Fruit fly (Drosophila melanogaster) whole organism: Measurements from ENCODE around the gene Mct1.

Experiments
- Dll ChIP-seq: fragments of >200 bp; optimal IDR thresholded peaks from 2 replicates; lab custom pipeline; 2017
- psq ChIP-seq: fragments of >200 bp; optimal IDR thresholded peaks from 2 replicates; lab custom pipeline; 2017
- usp ChIP-seq: fragments of >200 bp; optimal IDR thresholded peaks from 2 replicates; lab custom pipeline; 2017; ENCODE audit warnings: missing biosample characterization, missing genetic modification characterization, mixed read lengths

- TF ChIP-seq Dll (lab: Kevin White, UChicago) (no peak), usp (GFP tag; lab: Kevin White, UChicago) (no peak), psq (lab: Kevin White, UChicago) (no peak)
Observed at dm6 chrX:2180750-2181261, 8.2 kb upstream of the Mct1 start, which contains the start of gene pn.
